Worm (Caenorhabditis elegans) whole organism, mixed stage, embryonic: ENCODE data around the gene math-9.

Experiments
- ceh-83 ChIP-seq: fragments of 200-800 bp; sonication (Bioruptor generic); optimal IDR thresholded peaks from 2 replicates; lab custom pipeline; 2018; ENCODE audit warnings: mild to moderate bottlenecking, missing genetic modification characterization, missing compliant biosample characterization
- ces-1 ChIP-seq: fragments of 150-350 bp; optimal IDR thresholded peaks from 2 replicates; lab custom pipeline; 2014; ENCODE audit warnings: missing biosample characterization, missing genetic modification reagents, missing genetic modification characterization
- elt-1 ChIP-seq: sonication (generic microtip); optimal IDR thresholded peaks from 2 replicates; lab custom pipeline; 2017; ENCODE audit warnings: missing genetic modification characterization, mild to moderate bottlenecking, missing compliant biosample characterization, antibody characterized with exemption, moderate library complexity, borderline replicate concordance; ENCODE audit not compliant: insufficient read depth
- hlh-1 ChIP-seq: fragments of 150-350 bp; optimal IDR thresholded peaks from 2 replicates; lab custom pipeline; 2014; ENCODE audit warnings: missing biosample characterization, missing genetic modification reagents, missing genetic modification characterization
- lin-13 ChIP-seq: fragments of 150-350 bp; optimal IDR thresholded peaks from 2 replicates; lab custom pipeline; 2014; ENCODE audit warnings: missing biosample characterization, missing genetic modification characterization
- lsy-2 ChIP-seq: fragments of 150-350 bp; optimal IDR thresholded peaks from 2 replicates; lab custom pipeline; 2014; ENCODE audit warnings: missing biosample characterization, missing genetic modification characterization
- mab-5 ChIP-seq: fragments of 150-350 bp; optimal IDR thresholded peaks from 2 replicates; lab custom pipeline; 2014; ENCODE audit warnings: missing biosample characterization, missing genetic modification characterization
- mep-1 ChIP-seq: fragments of 150-350 bp; optimal IDR thresholded peaks from 2 replicates; lab custom pipeline; 2017; ENCODE audit warnings: missing biosample characterization, missing genetic modification reagents, missing genetic modification characterization, inconsistent platforms
- nhr-76 ChIP-seq: sonication (generic microtip); optimal IDR thresholded peaks from 2 replicates; lab custom pipeline; 2017; ENCODE audit warnings: missing biosample characterization, missing genetic modification characterization
- sem-2 ChIP-seq: fragments of 200-800 bp; sonication (Bioruptor generic); optimal IDR thresholded peaks from 2 replicates; lab custom pipeline; 2018; ENCODE audit warnings: mild to moderate bottlenecking, missing genetic modification characterization, missing compliant biosample characterization
- snpc-4 ChIP-seq: fragments of 150-350 bp; optimal IDR thresholded peaks from 2 replicates; lab custom pipeline; 2014; ENCODE audit warnings: missing biosample characterization, missing genetic modification characterization
- unc-62 ChIP-seq: fragments of 150-350 bp; optimal IDR thresholded peaks from 2 replicates; lab custom pipeline; 2014; ENCODE audit warnings: missing biosample characterization, missing genetic modification reagents, missing genetic modification characterization
- ztf-11 ChIP-seq: fragments of 150-350 bp; optimal IDR thresholded peaks from 2 replicates; lab custom pipeline; 2014; ENCODE audit warnings: missing biosample characterization, missing genetic modification characterization

DNA sequence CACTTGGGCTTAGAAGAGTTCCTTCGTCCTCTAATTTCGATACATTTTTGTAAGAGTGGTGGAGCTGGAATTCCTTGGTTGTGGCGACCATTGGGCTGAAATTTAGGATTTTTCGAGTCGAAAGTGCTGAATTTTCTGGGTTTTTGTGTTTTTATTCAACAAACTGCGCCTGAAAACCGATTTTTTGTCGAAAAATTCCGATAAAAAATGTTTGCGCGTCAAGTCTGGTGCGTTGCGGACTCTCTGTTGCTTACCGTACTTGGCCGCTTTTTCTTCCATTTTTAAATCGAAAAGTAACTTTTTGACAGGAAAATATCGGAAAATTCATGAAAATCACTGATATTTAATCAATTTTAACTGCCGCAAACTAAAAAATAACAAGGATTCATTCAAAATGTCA is 27.3 kb upstream of the math-9 start, which contains the start of gene bath-4:
- TF ChIP-seq mab-5 (no peak), elt-1 (tag; lab: Kevin White, UChicago) (no peak), snpc-4 (tag; lab: Kevin White, UChicago) (no peak), nhr-76 (tag; lab: Kevin White, UChicago) (no peak), lin-13 (tag; lab: Kevin White, UChicago) (no peak), unc-62 (GFP tag; lab: Kevin White, UChicago) (no peak), ces-1 (GFP tag; lab: Kevin White, UChicago) (no peak), mep-1 (no peak), ceh-83 (GFP tag; lab: Kevin White, UChicago) (no peak), sem-2 (no peak), lsy-2 (no peak), hlh-1 (tag; lab: Kevin White, UChicago) (no peak), ztf-11 (tag; lab: Kevin White, UChicago) (no peak)
